Fruit fly (Drosophila melanogaster) whole organism, embryonic: ENCODE data around the gene CG13921.

Experiments
- Adf1 ChIP-seq: fragments of 200-800 bp; sonication (Bioruptor generic); IDR thresholded peaks from 2 replicates; pipeline ENCODE4 v1.3.6; 2022; ENCODE audit warnings: missing biosample characterization, missing genetic modification characterization
- Antp ChIP-seq: fragments of 200-800 bp; sonication (Bioruptor generic); optimal IDR thresholded peaks from 3 replicates; lab custom pipeline; 2016; ENCODE audit warnings: missing biosample characterization, missing genetic modification characterization
- Atf6 ChIP-seq: fragments of 200-800 bp; sonication (Bioruptor generic); IDR thresholded peaks from 2 replicates; pipeline ENCODE4 v1.3.6; 2022; ENCODE audit warnings: missing biosample characterization, missing genetic modification characterization
- CG10543 ChIP-seq: fragments of 200-800 bp; sonication (Bioruptor generic); optimal IDR thresholded peaks from 3 replicates; lab custom pipeline; 2017; ENCODE audit warnings: missing biosample characterization, mild to moderate bottlenecking, missing genetic modification characterization, moderate library complexity
- CG10565 ChIP-seq: fragments of 200-800 bp; sonication (Bioruptor generic); optimal IDR thresholded peaks from 3 replicates; lab custom pipeline; 2016; ENCODE audit warnings: missing biosample characterization, mild to moderate bottlenecking, missing genetic modification characterization
- CG10979 ChIP-seq: fragments of 200-800 bp; sonication (Bioruptor generic); optimal IDR thresholded peaks from 2 replicates; lab custom pipeline; 2018; ENCODE audit warnings: missing biosample characterization, mild to moderate bottlenecking, missing genetic modification characterization, moderate library complexity
- CG11247 ChIP-seq: fragments of 200-800 bp; sonication (Bioruptor generic); IDR thresholded peaks from 2 replicates; pipeline ENCODE4 v1.3.6; 2022; ENCODE audit warnings: missing biosample characterization, missing genetic modification characterization
- CG11696 ChIP-seq: fragments of 200-800 bp; sonication (Bioruptor generic); IDR thresholded peaks from 2 replicates; pipeline ENCODE4 v1.3.6; 2022; ENCODE audit warnings: missing biosample characterization, missing genetic modification characterization
- CG1602 ChIP-seq: fragments of 200-800 bp; sonication (Bioruptor generic); optimal IDR thresholded peaks from 3 replicates; lab custom pipeline; 2016; ENCODE audit warnings: missing biosample characterization, missing genetic modification characterization
- CG17568 ChIP-seq: fragments of 200-800 bp; sonication (Bioruptor generic); optimal IDR thresholded peaks from 2 replicates; lab custom pipeline; 2018; ENCODE audit warnings: missing biosample characterization, mild to moderate bottlenecking, missing genetic modification characterization, moderate library complexity
- CG17829 ChIP-seq: fragments of 200-800 bp; optimal IDR thresholded peaks from 2 replicates; lab custom pipeline; 2019; ENCODE audit warnings: missing biosample characterization, mild to moderate bottlenecking, missing genetic modification characterization, moderate library complexity
- CG1792 ChIP-seq: fragments of 200-800 bp; sonication (Bioruptor generic); optimal IDR thresholded peaks from 2 replicates; lab custom pipeline; 2016; ENCODE audit warnings: missing biosample characterization, missing genetic modification characterization
- CG2712 ChIP-seq: fragments of 200-800 bp; optimal IDR thresholded peaks from 3 replicates; lab custom pipeline; 2019; ENCODE audit warnings: missing biosample characterization, mild to moderate bottlenecking, missing genetic modification characterization, moderate library complexity
- CG3163 ChIP-seq: fragments of 200-800 bp; sonication (Bioruptor generic); optimal IDR thresholded peaks from 3 replicates; lab custom pipeline; 2016; ENCODE audit warnings: missing biosample characterization, missing genetic modification characterization
- CG32532 ChIP-seq: fragments of 200-800 bp; sonication (Bioruptor generic); IDR thresholded peaks from 2 replicates; pipeline ENCODE4 v1.3.6; 2022; ENCODE audit warnings: missing biosample characterization, missing genetic modification characterization
- CG32767 ChIP-seq: fragments of 200-800 bp; sonication (Bioruptor generic); IDR thresholded peaks from 2 replicates; pipeline ENCODE4 v1.3.6; 2022; ENCODE audit warnings: missing biosample characterization, missing genetic modification characterization
- CG34422 ChIP-seq: fragments of 200-800 bp; sonication (Bioruptor generic); IDR thresholded peaks from 3 replicates; pipeline ENCODE4 v1.3.6; 2022; ENCODE audit warnings: missing biosample characterization, missing genetic modification characterization
- CG4424 ChIP-seq: fragments of 200-800 bp; sonication (Bioruptor generic); optimal IDR thresholded peaks from 3 replicates; lab custom pipeline; 2016; ENCODE audit warnings: missing biosample characterization, missing genetic modification characterization
- CG4820 ChIP-seq: fragments of 200-800 bp; sonication (Bioruptor generic); optimal IDR thresholded peaks from 3 replicates; lab custom pipeline; 2016; ENCODE audit warnings: missing biosample characterization, missing genetic modification characterization
- CG6175 ChIP-seq: fragments of 200-800 bp; sonication (Bioruptor generic); IDR thresholded peaks from 3 replicates; pipeline ENCODE4 v1.3.6; 2022; ENCODE audit warnings: missing biosample characterization, missing genetic modification characterization
- CG6654 ChIP-seq: fragments of 200-800 bp; sonication (Bioruptor generic); optimal IDR thresholded peaks from 2 replicates; lab custom pipeline; 2017; ENCODE audit warnings: missing biosample characterization, mild to moderate bottlenecking, missing genetic modification characterization
- CG6765 ChIP-seq: fragments of 200-800 bp; sonication (Bioruptor generic); optimal IDR thresholded peaks from 3 replicates; lab custom pipeline; 2017; ENCODE audit warnings: missing biosample characterization, mild to moderate bottlenecking, missing genetic modification characterization
- CG6854 ChIP-seq: fragments of 200-800 bp; sonication (Bioruptor generic); optimal IDR thresholded peaks from 3 replicates; lab custom pipeline; 2017; ENCODE audit warnings: missing biosample characterization, mild to moderate bottlenecking, missing genetic modification characterization
- CG7928 ChIP-seq: fragments of 200-800 bp; sonication (Bioruptor generic); optimal IDR thresholded peaks from 2 replicates; lab custom pipeline; 2017; ENCODE audit warnings: missing biosample characterization, mild to moderate bottlenecking, missing genetic modification characterization
- CG8281 ChIP-seq: fragments of 200-800 bp; sonication (Bioruptor generic); optimal IDR thresholded peaks from 2 replicates; lab custom pipeline; 2018; ENCODE audit warnings: missing biosample characterization, mild to moderate bottlenecking, missing genetic modification characterization, moderate library complexity
- CG8924 ChIP-seq: fragments of 200-800 bp; optimal IDR thresholded peaks from 3 replicates; lab custom pipeline; 2019; ENCODE audit warnings: missing biosample characterization, mild to moderate bottlenecking, missing genetic modification characterization, moderate library complexity
- Dfd ChIP-seq, 2 experiments: fragments of >200 bp; optimal IDR thresholded peaks; 2 replicates each; lab custom pipeline; 2017; ENCODE audit warnings: missing biosample characterization in 2 of 2, missing genetic modification characterization in 2 of 2
- Eip74EF ChIP-seq, 2 experiments: fragments of 200-800 bp in 1 of 2; fragments of >200 bp in 1 of 2; sonication (Bioruptor generic) in 1 of 2; optimal IDR thresholded peaks; 2 replicates each; lab custom pipeline; 2017 to 2019; ENCODE audit warnings: missing biosample characterization in 2 of 2, missing genetic modification characterization in 2 of 2, mild to moderate bottlenecking in 1 of 2, moderate library complexity in 1 of 2
- Side ChIP-seq: fragments of 200-800 bp; sonication (Bioruptor generic); optimal IDR thresholded peaks from 2 replicates; lab custom pipeline; 2016; ENCODE audit warnings: missing biosample characterization, missing genetic modification characterization
- Sry-β ChIP-seq: fragments of 200-800 bp; sonication (Bioruptor generic); optimal IDR thresholded peaks from 2 replicates; lab custom pipeline; 2018; ENCODE audit warnings: missing biosample characterization, mild to moderate bottlenecking, missing genetic modification characterization, moderate library complexity
- Xrp1 ChIP-seq: fragments of 200-800 bp; sonication (Bioruptor generic); IDR thresholded peaks from 2 replicates; pipeline ENCODE4 v1.3.6; 2022; ENCODE audit warnings: missing biosample characterization, missing genetic modification characterization
- ac ChIP-seq: fragments of 200-800 bp; sonication (Bioruptor generic); optimal IDR thresholded peaks from 3 replicates; lab custom pipeline; 2017; ENCODE audit warnings: missing biosample characterization, mild to moderate bottlenecking, missing genetic modification characterization
- bowl ChIP-seq: fragments of 200-800 bp; sonication (Bioruptor generic); IDR thresholded peaks from 2 replicates; pipeline ENCODE4 v1.3.6; 2022; ENCODE audit warnings: missing biosample characterization, missing genetic modification characterization
- cad ChIP-seq: fragments of >200 bp; optimal IDR thresholded peaks from 2 replicates; lab custom pipeline; 2017; ENCODE audit warnings: missing biosample characterization, missing genetic modification characterization
- dati ChIP-seq: fragments of 200-800 bp; sonication (Bioruptor generic); IDR thresholded peaks from 2 replicates; pipeline ENCODE4 v1.3.6; 2022; ENCODE audit warnings: missing biosample characterization, missing genetic modification characterization
- ems ChIP-seq: fragments of 200-800 bp; sonication (Bioruptor generic); optimal IDR thresholded peaks from 3 replicates; lab custom pipeline; 2016; ENCODE audit warnings: missing biosample characterization, missing genetic modification characterization
- fd102C ChIP-seq: fragments of 200-800 bp; sonication (Bioruptor generic); optimal IDR thresholded peaks from 2 replicates; lab custom pipeline; 2018; ENCODE audit warnings: missing biosample characterization, mild to moderate bottlenecking, missing genetic modification characterization, moderate library complexity
- org-1 ChIP-seq: fragments of 200-800 bp; sonication (Bioruptor generic); optimal IDR thresholded peaks from 2 replicates; lab custom pipeline; 2017; ENCODE audit warnings: missing biosample characterization, missing genetic modification characterization
- rib ChIP-seq: fragments of 200-800 bp; sonication (Bioruptor generic); IDR thresholded peaks from 2 replicates; pipeline ENCODE4 v1.3.6; 2022; ENCODE audit warnings: missing biosample characterization, missing genetic modification characterization
- ro ChIP-seq: fragments of 200-800 bp; sonication (Bioruptor generic); IDR thresholded peaks from 2 replicates; pipeline ENCODE4 v1.3.6; 2022; ENCODE audit warnings: missing biosample characterization, missing genetic modification characterization
- row ChIP-seq: fragments of 200-800 bp; sonication (Bioruptor generic); IDR thresholded peaks from 3 replicates; pipeline ENCODE4 v1.3.6; 2022; ENCODE audit warnings: missing biosample characterization, missing genetic modification characterization
- run ChIP-seq: fragments of 200-800 bp; sonication (Bioruptor generic); optimal IDR thresholded peaks from 3 replicates; lab custom pipeline; 2018; ENCODE audit warnings: missing biosample characterization, mild to moderate bottlenecking, missing genetic modification characterization
- slbo ChIP-seq: fragments of 200-800 bp; sonication (Bioruptor generic); IDR thresholded peaks from 2 replicates; pipeline ENCODE4 v1.3.6; 2022; ENCODE audit warnings: missing biosample characterization, missing genetic modification characterization
- so ChIP-seq: fragments of 200-800 bp; sonication (Bioruptor generic); IDR thresholded peaks from 3 replicates; pipeline ENCODE4 v1.3.6; 2022; ENCODE audit warnings: missing biosample characterization, missing genetic modification characterization
- sob ChIP-seq: fragments of 200-800 bp; sonication (Bioruptor generic); IDR thresholded peaks from 2 replicates; pipeline ENCODE4 v1.3.6; 2022; ENCODE audit warnings: missing biosample characterization, missing genetic modification characterization
- tll ChIP-seq, 2 experiments: fragments of 200-800 bp in 1 of 2; fragments of >200 bp in 1 of 2; sonication (Bioruptor generic) in 1 of 2; optimal IDR thresholded peaks; 2 replicates each; lab custom pipeline; 2017 to 2019; ENCODE audit warnings: missing biosample characterization in 2 of 2, missing genetic modification characterization in 2 of 2, mild to moderate bottlenecking in 1 of 2, moderate library complexity in 1 of 2
- unpg ChIP-seq: fragments of 200-800 bp; sonication (Bioruptor generic); optimal IDR thresholded peaks from 3 replicates; lab custom pipeline; 2018; ENCODE audit warnings: missing biosample characterization, mild to moderate bottlenecking, missing genetic modification characterization, moderate library complexity
- vnd ChIP-seq: fragments of 200-800 bp; sonication (Bioruptor generic); IDR thresholded peaks from 3 replicates; pipeline ENCODE4 v1.3.6; 2022; ENCODE audit warnings: missing biosample characterization, missing genetic modification characterization; ENCODE audit not compliant: partially characterized antibody
- zfh2 ChIP-seq: fragments of 200-800 bp; sonication (Bioruptor generic); optimal IDR thresholded peaks from 2 replicates; lab custom pipeline; 2016; ENCODE audit warnings: missing biosample characterization, missing genetic modification characterization

CG13921 gene

dm6 chr3L:1746338-1747199, at the start of gene CG13921 (continued):
- TF ChIP-seq row (GFP tag; lab: Robert Waterston, UW) (peak; percentile 99), CG7928 (GFP tag; lab: Kevin White, UChicago) (peak; percentile 81), CG6654 (GFP tag; lab: Kevin White, UChicago) (peak; percentile 92), CG17568 (GFP tag; lab: Kevin White, UChicago) (no peak), ems (GFP tag; lab: Kevin White, UChicago) (peak; percentile 99), Adf1 (GFP tag; lab: Robert Waterston, UW) (peak; percentile 82), Side (GFP tag; lab: Kevin White, UChicago) (peak; percentile 94), sob (GFP tag; lab: Robert Waterston, UW) (peak; percentile 99), vnd (no peak), slbo (GFP tag; lab: Robert Waterston, UW) (peak; percentile 99), CG32767 (GFP tag; lab: Robert Waterston, UW) (peak; percentile 98), Sry-β (peak; percentile 77), bowl (GFP tag; lab: Robert Waterston, UW) (peak; percentile 96), ac (peak; percentile 95), CG10543 (GFP tag; lab: Kevin White, UChicago) (peak; percentile 91), ro (GFP tag; lab: Robert Waterston, UW) (peak; percentile 91), CG11696 (GFP tag; lab: Robert Waterston, UW) (peak; percentile 96), unpg (GFP tag; lab: Kevin White, UChicago) (peak; percentile 99), CG34422 (GFP tag; lab: Robert Waterston, UW) (peak; percentile 99), tll (GFP tag; optimal IDR thresholded peaks at IDR 0.05; lab: Kevin White, UChicago) (peak in 1 of 2 experiments; percentile 94), rib (peak; percentile 97), Eip74EF (GFP tag; optimal IDR thresholded peaks at IDR 0.05; lab: Kevin White, UChicago) (peak in 1 of 2 experiments; percentile 98), CG10979 (tag; lab: Kevin White, UChicago) (peak; percentile 100), CG8924 (tag; lab: Kevin White, UChicago) (peak; percentile 99), CG6175 (GFP tag; lab: Robert Waterston, UW) (peak; percentile 98), CG6854 (peak; percentile 96), Xrp1 (peak; percentile 100), Antp (GFP tag; lab: Kevin White, UChicago) (peak; percentile 100), Atf6 (GFP tag; lab: Robert Waterston, UW) (peak; percentile 98), CG17829 (tag; lab: Kevin White, UChicago) (peak; percentile 100), so (GFP tag; lab: Robert Waterston, UW) (peak; percentile 99), zfh2 (GFP tag; lab: Kevin White, UChicago) (peak; percentile 97), CG3163 (GFP tag; lab: Kevin White, UChicago) (peak; percentile 93), CG32532 (GFP tag; lab: Robert Waterston, UW) (peak; percentile 99), fd102C (peak; percentile 100), CG8281 (tag; lab: Kevin White, UChicago) (peak; percentile 93), CG4820 (GFP tag; lab: Kevin White, UChicago) (peak; percentile 99), CG1792 (GFP tag; lab: Kevin White, UChicago) (peak; percentile 99), dati (GFP tag; lab: Robert Waterston, UW) (peak; percentile 98), org-1 (GFP tag; lab: Kevin White, UChicago) (peak; percentile 99), cad (GFP tag; lab: Kevin White, UChicago) (peak; percentile 14), CG2712 (peak; percentile 100), CG10565 (GFP tag; lab: Kevin White, UChicago) (peak; percentile 99), CG11247 (GFP tag; lab: Robert Waterston, UW) (peak; percentile 98), Dfd (GFP tag; optimal IDR thresholded peaks at IDR 0.05; lab: Kevin White, UChicago) (no peak), CG1602 (GFP tag; lab: Kevin White, UChicago) (peak; percentile 99), run (tag; lab: Kevin White, UChicago) (peak; percentile 93), CG6765 (GFP tag; lab: Kevin White, UChicago) (peak; percentile 94), CG4424 (GFP tag; lab: Kevin White, UChicago) (peak; percentile 100)
